Worm (Caenorhabditis elegans) whole organism, midembryonic: ENCODE results near the gene Y41D4B.17.

Experiments used
- T22C8.4 ChIP-seq: fragments of 200-800 bp; sonication (Bioruptor generic); IDR thresholded peaks from 2 replicates; pipeline ENCODE4 v1.3.6; 2022; ENCODE audit warnings: missing genetic modification characterization, missing compliant biosample characterization
- cog-1 ChIP-seq: sonication (generic microtip); optimal IDR thresholded peaks from 2 replicates; lab custom pipeline; 2016; ENCODE audit warnings: missing genetic modification characterization, missing compliant biosample characterization
- flt-1 ChIP-seq: fragments of 200-800 bp; sonication (Bioruptor generic); IDR thresholded peaks from 2 replicates; pipeline ENCODE4 v1.3.6; 2022; ENCODE audit warnings: missing genetic modification characterization, missing compliant biosample characterization
- klf-2 ChIP-seq: fragments of 200-800 bp; sonication (Bioruptor generic); conservative IDR thresholded peaks from 2 replicates; pipeline ENCODE4 v1.3.6; 2022; ENCODE audit warnings: missing genetic modification reagents, missing genetic modification characterization, missing compliant biosample characterization
- med-1 ChIP-seq: sonication (generic microtip); optimal IDR thresholded peaks from 2 replicates; lab custom pipeline; 2017; ENCODE audit warnings: missing genetic modification characterization, mild to moderate bottlenecking, missing compliant biosample characterization, antibody characterized with exemption, missing genetic modification reagents; ENCODE audit not compliant: insufficient read depth
- ref-1 ChIP-seq: fragments of 200-800 bp; sonication (Bioruptor generic); conservative IDR thresholded peaks from 2 replicates; pipeline ENCODE4 v1.3.6; 2022; ENCODE audit warnings: missing genetic modification reagents, missing genetic modification characterization, missing compliant biosample characterization
- tab-1 ChIP-seq: fragments of 200-800 bp; sonication (Bioruptor generic); IDR thresholded peaks from 2 replicates; pipeline ENCODE4 v1.3.6; 2022; ENCODE audit warnings: missing genetic modification characterization, missing compliant biosample characterization
- ztf-23 ChIP-seq: fragments of 200-800 bp; sonication (Bioruptor generic); IDR thresholded peaks from 2 replicates; pipeline ENCODE4 v1.3.6; 2022; ENCODE audit warnings: missing genetic modification reagents, missing genetic modification characterization, missing compliant biosample characterization
- ztf-29 ChIP-seq: fragments of 200-800 bp; sonication (Bioruptor generic); IDR thresholded peaks from 2 replicates; pipeline ENCODE4 v1.3.6; 2022; ENCODE audit warnings: missing genetic modification reagents, missing genetic modification characterization, missing compliant biosample characterization

Y41D4B.17 gene

ce11 chrIV:1547129-1547528 is 12.8 kb upstream of the Y41D4B.17 start:
- TF ChIP-seq cog-1 (no peak), ztf-29 (GFP tag; lab: Robert Waterston, UW) (no peak), med-1 (GFP tag; lab: Kevin White, UChicago) (no peak), klf-2 (GFP tag; lab: Robert Waterston, UW) (no peak), T22C8.4 (GFP tag; lab: Robert Waterston, UW) (no peak), ztf-23 (no peak), ref-1 (no peak), tab-1 (GFP tag; lab: Robert Waterston, UW) (no peak), flt-1 (GFP tag; lab: Robert Waterston, UW) (no peak)

- TF ChIP-seq ztf-23 (no peak), flt-1 (GFP tag; lab: Robert Waterston, UW) (no peak), tab-1 (GFP tag; lab: Robert Waterston, UW) (no peak), ztf-29 (GFP tag; lab: Robert Waterston, UW) (no peak), med-1 (GFP tag; lab: Kevin White, UChicago) (no peak)
These were observed 11.4 kb upstream of the Y41D4B.17 start, which contains the start of gene col-107 for ce11 chrIV:1548457-1548861. col-107 (plus strand) TSS chrIV:1548721.

- TF ChIP-seq ref-1 (no peak), tab-1 (GFP tag; lab: Robert Waterston, UW) (no peak), flt-1 (GFP tag; lab: Robert Waterston, UW) (no peak), cog-1 (no peak), klf-2 (GFP tag; lab: Robert Waterston, UW) (no peak), ztf-23 (no peak), T22C8.4 (GFP tag; lab: Robert Waterston, UW) (no peak), med-1 (GFP tag; lab: Kevin White, UChicago) (no peak), ztf-29 (GFP tag; lab: Robert Waterston, UW) (no peak)
These were observed 10.5 kb upstream of the Y41D4B.17 start for ce11 chrIV:1549095-1550093.

- TF ChIP-seq cog-1 (no peak), ztf-29 (GFP tag; lab: Robert Waterston, UW) (no peak)
These were observed 9.8 kb upstream of the Y41D4B.17 start, which contains the start of gene C34H4.5 for ce11 chrIV:1550131-1550530. C34H4.5 (minus strand) TSS chrIV:1550231.

DNA sequence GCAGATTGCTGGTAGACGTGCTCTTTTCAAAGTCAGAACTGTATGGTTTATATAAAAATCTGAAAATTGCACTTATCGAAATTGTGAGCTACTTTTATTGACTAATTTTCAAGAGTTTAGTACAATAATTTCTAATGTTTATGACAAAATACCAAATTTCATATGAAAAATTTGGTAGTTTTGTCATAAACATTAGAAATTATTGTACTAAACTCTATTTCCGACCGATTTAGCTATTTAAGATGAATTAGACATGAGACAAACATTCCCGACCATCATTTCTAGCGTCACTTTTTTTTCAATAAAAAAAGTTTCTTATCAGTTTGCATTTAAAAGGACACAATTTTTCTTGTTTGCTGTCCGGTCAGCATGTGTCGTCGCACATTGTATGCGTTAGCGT is 9.3 kb upstream of the Y41D4B.17 start, which contains the start of gene tag-244:
Gene tag-244, plus strand, starts transcription at position 301 of the 400 bp plus-strand sequence.
- TF ChIP-seq ref-1 (no peak), ztf-29 (GFP tag; lab: Robert Waterston, UW) (no peak), T22C8.4 (GFP tag; lab: Robert Waterston, UW) (no peak), med-1 (GFP tag; lab: Kevin White, UChicago) (no peak), tab-1 (GFP tag; lab: Robert Waterston, UW) (no peak), flt-1 (GFP tag; lab: Robert Waterston, UW) (no peak), klf-2 (GFP tag; lab: Robert Waterston, UW) (no peak), cog-1 (no peak), ztf-23 (no peak)

- TF ChIP-seq cog-1 (no peak), med-1 (GFP tag; lab: Kevin White, UChicago) (no peak), ref-1 (no peak), ztf-23 (no peak), tab-1 (GFP tag; lab: Robert Waterston, UW) (no peak), T22C8.4 (GFP tag; lab: Robert Waterston, UW) (no peak)
These were observed 6.5 kb upstream of the Y41D4B.17 start, which contains the start of gene C34H4.2 for ce11 chrIV:1553195-1553918. C34H4.2 (plus strand) TSS chrIV:1553752.

DNA sequence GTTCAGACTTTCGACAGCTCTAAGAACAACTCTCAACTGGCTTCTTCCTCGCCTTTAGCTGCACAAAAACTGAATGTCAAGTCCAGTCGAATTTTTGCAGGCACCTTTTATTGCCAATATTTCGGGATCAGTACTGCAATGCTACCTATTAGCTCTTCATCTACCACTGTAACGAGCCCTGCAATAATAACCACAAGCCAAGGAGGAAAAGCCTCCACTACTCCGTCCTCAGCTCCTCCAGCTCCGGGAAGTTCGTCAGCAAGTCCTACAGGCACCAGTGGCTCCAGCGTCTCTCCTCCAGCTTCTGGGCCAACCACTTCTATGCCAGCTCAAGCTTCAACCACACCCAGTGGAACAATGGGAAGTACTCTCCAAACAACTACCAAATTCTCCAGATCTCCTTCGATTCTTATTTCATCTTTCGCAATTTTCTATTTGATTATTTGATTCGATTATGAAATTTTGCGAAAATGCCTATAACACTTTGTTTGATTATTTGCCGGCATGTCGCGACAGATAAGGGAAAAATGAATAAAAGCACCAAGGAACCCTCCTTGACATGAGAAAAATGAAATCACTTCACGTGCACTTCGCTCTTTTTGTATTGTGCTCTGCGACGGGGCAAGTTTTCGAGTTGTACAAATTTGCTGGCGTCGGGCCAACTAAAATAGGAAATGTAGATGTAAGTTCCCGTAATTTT is 4.7 kb upstream of the Y41D4B.17 start, which contains the start of gene C34H4.1:
Gene C34H4.1, plus strand, starts transcription at position 559 of the 700 bp plus-strand sequence.
- TF ChIP-seq flt-1 (GFP tag; lab: Robert Waterston, UW) (no peak), ztf-29 (GFP tag; lab: Robert Waterston, UW) (no peak), ref-1 (no peak), ztf-23 (no peak), tab-1 (GFP tag; lab: Robert Waterston, UW) (no peak), cog-1 (no peak), klf-2 (GFP tag; lab: Robert Waterston, UW) (no peak), med-1 (GFP tag; lab: Kevin White, UChicago) (no peak), T22C8.4 (GFP tag; lab: Robert Waterston, UW) (no peak)

- TF ChIP-seq flt-1 (GFP tag; lab: Robert Waterston, UW) (no peak), ztf-23 (no peak), cog-1 (no peak), ztf-29 (GFP tag; lab: Robert Waterston, UW) (no peak), tab-1 (GFP tag; lab: Robert Waterston, UW) (no peak), ref-1 (no peak), med-1 (GFP tag; lab: Kevin White, UChicago) (no peak)
These were observed 2.0 kb downstream of the Y41D4B.17 start, which contains the start of gene hpo-6 for ce11 chrIV:1561884-1562283. hpo-6 (plus strand) TSS chrIV:1562184.
